Worm (Caenorhabditis elegans) whole organism, L4 larva: Measurements from ENCODE around the gene C09G4.4.

Experiments
- ceh-82 ChIP-seq: sonication (generic microtip); optimal IDR thresholded peaks from 2 replicates; lab custom pipeline; 2017; ENCODE audit warnings: missing biosample characterization, missing genetic modification characterization
- ctbp-1 ChIP-seq: fragments of 200-800 bp; sonication (Bioruptor generic); IDR thresholded peaks from 2 replicates; pipeline ENCODE4 v1.3.6; 2022; ENCODE audit warnings: missing genetic modification reagents, missing genetic modification characterization, missing compliant biosample characterization
- daf-16 ChIP-seq, 3 experiments: sonication (generic microtip); optimal IDR thresholded peaks; 2 replicates each; lab custom pipeline; 2016 to 2017; ENCODE audit warnings: missing genetic modification characterization in 3 of 3, missing genetic modification reagents in 3 of 3, mild to moderate bottlenecking in 2 of 3, missing compliant biosample characterization in 2 of 3, missing biosample characterization in 1 of 3, moderate library complexity in 1 of 3
- unc-62 ChIP-seq, 3 experiments: fragments of 150-350 bp in 1 of 3; sonication (generic microtip); optimal IDR thresholded peaks in 2 of 3; peaks in 1 of 3; 1 replicate in 1 of 3; 2 replicates in 2 of 3; lab custom pipeline; 2014 to 2017; ENCODE audit warnings: missing biosample characterization in 3 of 3, missing genetic modification characterization in 3 of 3, missing genetic modification reagents in 3 of 3, missing genotype in 1 of 3
- zag-1 ChIP-seq: fragments of 150-350 bp; optimal IDR thresholded peaks from 2 replicates; lab custom pipeline; 2014; ENCODE audit warnings: missing biosample characterization, missing genetic modification characterization
- ztf-11 ChIP-seq: fragments of 150-350 bp; optimal IDR thresholded peaks from 2 replicates; lab custom pipeline; 2014; ENCODE audit warnings: missing biosample characterization, missing genetic modification characterization

- TF ChIP-seq ctbp-1 (GFP tag; lab: Robert Waterston, UW): no peak
- no peak for TF ChIP-seq daf-16 (GFP tag; optimal IDR thresholded peaks at IDR 0.05; lab: Kevin White, UChicago)
- TF ChIP-seq daf-16 (tag; optimal IDR thresholded peaks at IDR 0.05; lab: Kevin White, UChicago): peak; percentile 76
- no peak for TF ChIP-seq unc-62 (GFP tag; optimal IDR thresholded peaks at IDR 0.05 in 1 of 2; lab: Kevin White, UChicago)
- TF ChIP-seq unc-62 (tag; optimal IDR thresholded peaks at IDR 0.05; lab: Kevin White, UChicago): no peak
- no peak for TF ChIP-seq ztf-11
- TF ChIP-seq ceh-82 (tag; lab: Kevin White, UChicago): no peak
- TF ChIP-seq zag-1 (tag; lab: Kevin White, UChicago): no peak
Observed at ce11 chrIV:8542272-8542671, 29.5 kb downstream of the C09G4.4 start.
